Fruit fly (Drosophila melanogaster): ENCODE measurements around the gene CG4186.

Gene CG4186

dm6 chr3L:20769350-20769749 lies at the start of gene CG4186, which contains the start of gene CG4074 (continued):
- no peak for TF ChIP-seq hb (GFP tag; IDR thresholded peaks at IDR 0.05; ENCODE audit: partially characterized antibody)
- TF ChIP-seq D19B (GFP tag; optimal IDR thresholded peaks at IDR 0.05) = no peak
- no peak for TF ChIP-seq Sin3A (optimal IDR thresholded peaks at IDR 0.05)
- no peak for TF ChIP-seq pros (GFP tag; optimal IDR thresholded peaks at IDR 0.05)
- TF ChIP-seq CG13296 (GFP tag; optimal IDR thresholded peaks at IDR 0.05) = no peak
- no peak for TF ChIP-seq Gug (GFP tag; IDR thresholded peaks at IDR 0.05)
- no peak for TF ChIP-seq nom (GFP tag; optimal IDR thresholded peaks at IDR 0.05)
- TF ChIP-seq Max (GFP tag; optimal IDR thresholded peaks at IDR 0.05) = no peak
- TF ChIP-seq Ada2b (GFP tag; IDR thresholded peaks at IDR 0.05) = no peak
- TF ChIP-seq CG14860 (GFP tag; IDR thresholded peaks at IDR 0.05; ENCODE audit: partially characterized antibody) = no peak
- no peak for TF ChIP-seq Opbp (GFP tag; IDR thresholded peaks at IDR 0.05; ENCODE audit: partially characterized antibody)
- TF ChIP-seq Camta (GFP tag; optimal IDR thresholded peaks at IDR 0.05) = no peak
- no peak for TF ChIP-seq CG9876 (GFP tag; optimal IDR thresholded peaks at IDR 0.05)
- peak; percentile 89 for TF ChIP-seq stwl (tag; optimal IDR thresholded peaks at IDR 0.05)
- no peak for TF ChIP-seq Sry-β (GFP tag; optimal IDR thresholded peaks at IDR 0.05)
- no peak for TF ChIP-seq CG18764 (GFP tag; optimal IDR thresholded peaks at IDR 0.05)
- no peak for TF ChIP-seq Kr (GFP tag; optimal IDR thresholded peaks at IDR 0.05)
- no peak for TF ChIP-seq salm (tag; optimal IDR thresholded peaks at IDR 0.05)
- no peak for TF ChIP-seq knrl (GFP tag; IDR thresholded peaks at IDR 0.05; ENCODE audit: partially characterized antibody)
- TF ChIP-seq MESR4 (GFP tag; optimal IDR thresholded peaks at IDR 0.05) = peak; percentile 59
- TF ChIP-seq CG7745 (tag; optimal IDR thresholded peaks at IDR 0.05) = no peak
- TF ChIP-seq Mes4 (GFP tag; optimal IDR thresholded peaks at IDR 0.05) = no peak
- TF ChIP-seq Neu2 (GFP tag; optimal IDR thresholded peaks at IDR 0.05; ENCODE audit: borderline replicate concordance) = no peak
- TF ChIP-seq CG15696 (tag; optimal IDR thresholded peaks at IDR 0.05) = no peak
- no peak for TF ChIP-seq CG12219 (GFP tag; optimal IDR thresholded peaks at IDR 0.05)
- TF ChIP-seq CG6272 (GFP tag; IDR thresholded peaks at IDR 0.05) = no peak
- no peak for TF ChIP-seq CG9932 (GFP tag; IDR thresholded peaks at IDR 0.05)
- no peak for TF ChIP-seq danr (GFP tag; IDR thresholded peaks at IDR 0.05)
- TF ChIP-seq CG34422 (GFP tag; IDR thresholded peaks at IDR 0.05) = peak; percentile 25; the same call in 1 of the 3 replicates
- no peak for TF ChIP-seq CG31224 (GFP tag; IDR thresholded peaks at IDR 0.05)
- TF ChIP-seq CG17361 (GFP tag; IDR thresholded peaks at IDR 0.05) = no peak
- TF ChIP-seq CG11398 (GFP tag; optimal IDR thresholded peaks at IDR 0.05) = no peak
- TF ChIP-seq zfh2 (GFP tag; optimal IDR thresholded peaks at IDR 0.05) = no peak
- TF ChIP-seq CG8478 (optimal IDR thresholded peaks at IDR 0.05) = no peak
- no peak for TF ChIP-seq cg (GFP tag; optimal IDR thresholded peaks at IDR 0.05)
- TF ChIP-seq Taf1 (GFP tag; IDR thresholded peaks at IDR 0.05) = no peak
- TF ChIP-seq CG14667 (GFP tag; IDR thresholded peaks at IDR 0.05) = no peak
- TF ChIP-seq sima (GFP tag; optimal IDR thresholded peaks at IDR 0.05) = no peak
- TF ChIP-seq zfh1 (GFP tag; IDR thresholded peaks at IDR 0.05) = 0 out of 3 replicates have a peak, but pooled peaks have one; percentile 4
- no peak for TF ChIP-seq jigr1 (GFP tag; IDR thresholded peaks at IDR 0.05)
- TF ChIP-seq CG14965 (GFP tag; optimal IDR thresholded peaks at IDR 0.05; ENCODE audit: borderline replicate concordance) = no peak
- TF ChIP-seq CG34376 (GFP tag; optimal IDR thresholded peaks at IDR 0.05) = peak; percentile 9
- TF ChIP-seq CG33557 (GFP tag; optimal IDR thresholded peaks at IDR 0.05) = no peak
- no peak for TF ChIP-seq H15 (GFP tag; IDR thresholded peaks at IDR 0.05)
- TF ChIP-seq ttk (GFP tag; IDR thresholded peaks at IDR 0.05) = no peak
- TF ChIP-seq CG6683 (GFP tag; optimal IDR thresholded peaks at IDR 0.05) = no peak
- no peak for TF ChIP-seq CG10321 (GFP tag; IDR thresholded peaks at IDR 0.05)
- no peak for TF ChIP-seq ac (GFP tag; optimal IDR thresholded peaks at IDR 0.05)
- TF ChIP-seq Usf (GFP tag; optimal IDR thresholded peaks at IDR 0.05) = no peak
- no peak for TF ChIP-seq CG6791 (GFP tag; IDR thresholded peaks at IDR 0.05; ENCODE audit: partially characterized antibody)
- TF ChIP-seq CG10979 (tag; optimal IDR thresholded peaks at IDR 0.05) = peak; percentile 4
- TF ChIP-seq CG12104 (GFP tag; optimal IDR thresholded peaks at IDR 0.05) = no peak
